Worm (Caenorhabditis elegans) whole organism, early embryonic: Measurements from ENCODE around the gene chil-14.

Experiments
- aly-1 ChIP-seq: sonication (generic microtip); optimal IDR thresholded peaks from 2 replicates; lab custom pipeline; 2016; ENCODE audit warnings: missing genetic modification characterization, missing compliant biosample characterization
- ama-1 ChIP-seq: fragments of 150-350 bp; optimal IDR thresholded peaks from 2 replicates; lab custom pipeline; 2014
- ceh-13 ChIP-seq: fragments of 200-800 bp; sonication (Bioruptor generic); optimal IDR thresholded peaks from 2 replicates; lab custom pipeline; 2018; ENCODE audit warnings: mild to moderate bottlenecking, missing genetic modification characterization, missing compliant biosample characterization
- ceh-36 ChIP-seq: sonication (generic microtip); optimal IDR thresholded peaks from 2 replicates; lab custom pipeline; 2016; ENCODE audit warnings: missing genetic modification characterization, inconsistent platforms, missing compliant biosample characterization
- ets-7 ChIP-seq: sonication (generic microtip); optimal IDR thresholded peaks from 2 replicates; lab custom pipeline; 2016; ENCODE audit warnings: missing genotype, missing genetic modification characterization, missing compliant biosample characterization
- flt-1 ChIP-seq: fragments of 200-800 bp; sonication (Bioruptor generic); IDR thresholded peaks from 2 replicates; pipeline ENCODE4 v1.3.6; 2022; ENCODE audit warnings: missing genetic modification characterization, missing compliant biosample characterization
- hmbx-1 ChIP-seq: sonication (generic microtip); optimal IDR thresholded peaks from 2 replicates; lab custom pipeline; 2016; ENCODE audit warnings: mild to moderate bottlenecking, missing genetic modification characterization, missing compliant biosample characterization
- hmg-4 ChIP-seq: fragments of 200-800 bp; sonication (Bioruptor generic); optimal IDR thresholded peaks from 2 replicates; lab custom pipeline; 2018; ENCODE audit warnings: mild to moderate bottlenecking, missing genetic modification characterization, missing compliant biosample characterization
- hnd-1 ChIP-seq: sonication (generic microtip); optimal IDR thresholded peaks from 2 replicates; lab custom pipeline; 2016; ENCODE audit warnings: missing genetic modification characterization, missing compliant biosample characterization
- scrt-1 ChIP-seq: fragments of 200-800 bp; sonication (Bioruptor generic); IDR thresholded peaks from 2 replicates; pipeline ENCODE4 v1.3.6; 2022; ENCODE audit warnings: missing genetic modification characterization, missing compliant biosample characterization
- sea-1 ChIP-seq: fragments of 200-800 bp; sonication (Bioruptor generic); conservative IDR thresholded peaks from 2 replicates; pipeline ENCODE4 v1.3.6; 2022; ENCODE audit warnings: missing genetic modification characterization, missing compliant biosample characterization
- tbx-11 ChIP-seq: fragments of 200-800 bp; sonication (Bioruptor generic); IDR thresholded peaks from 2 replicates; pipeline ENCODE4 v1.3.6; 2022; ENCODE audit warnings: missing genetic modification characterization, missing compliant biosample characterization
- tbx-37 ChIP-seq: fragments of 200-800 bp; sonication (Bioruptor generic); conservative IDR thresholded peaks from 2 replicates; pipeline ENCODE4 v1.3.6; 2022; ENCODE audit warnings: missing genetic modification reagents, missing genetic modification characterization, missing compliant biosample characterization
- tra-4 ChIP-seq: sonication (generic microtip); optimal IDR thresholded peaks from 2 replicates; lab custom pipeline; 2017; ENCODE audit warnings: missing genetic modification characterization, missing compliant biosample characterization

DNA sequence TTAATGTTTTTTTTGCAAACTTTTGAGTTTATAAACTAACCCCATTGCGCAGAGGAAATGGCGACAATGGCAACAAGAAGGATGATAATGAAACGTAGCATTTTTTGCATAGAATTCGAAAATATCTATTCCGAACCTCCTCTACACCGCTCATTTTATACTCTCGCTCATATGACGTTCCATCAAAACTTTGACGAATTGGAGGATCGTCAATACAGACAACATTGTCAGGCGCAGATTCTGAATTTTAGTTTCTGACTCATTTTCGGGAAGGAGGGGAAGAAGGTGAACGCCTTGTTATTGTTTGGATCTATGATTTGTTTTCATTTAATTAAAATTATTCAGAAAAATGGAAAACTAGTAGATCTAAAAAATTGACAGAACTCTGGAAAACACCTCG lies 10.7 kb upstream of the chil-14 start, which contains the start of gene cnc-1:
- TF ChIP-seq tbx-37 (no peak), sea-1 (GFP tag; lab: Robert Waterston, UW) (no peak), ama-1 (lab: Kevin White, UChicago) (no peak), tra-4 (tag; lab: Kevin White, UChicago) (no peak), flt-1 (no peak), ceh-13 (GFP tag; lab: Kevin White, UChicago) (no peak), scrt-1 (no peak), ets-7 (tag; lab: Kevin White, UChicago) (no peak), tbx-11 (no peak), aly-1 (tag; lab: Kevin White, UChicago) (no peak), hmg-4 (GFP tag; lab: Kevin White, UChicago) (no peak), hmbx-1 (no peak), ceh-36 (tag; lab: Kevin White, UChicago) (no peak), hnd-1 (no peak)
